Worm (Caenorhabditis elegans) whole organism, L4 larva: ENCODE measurements around the gene T05H10.8.

ENCODE experiments used
- ama-1 ChIP-seq: fragments of 150-350 bp; optimal IDR thresholded peaks from 2 replicates; lab custom pipeline; 2014; ENCODE audit warnings: inconsistent platforms, mixed read lengths
- ceh-82 ChIP-seq: sonication (generic microtip); optimal IDR thresholded peaks from 2 replicates; lab custom pipeline; 2017; ENCODE audit warnings: missing biosample characterization, missing genetic modification characterization
- nhr-25 ChIP-seq: sonication (generic microtip); optimal IDR thresholded peaks from 2 replicates; lab custom pipeline; 2017; ENCODE audit warnings: missing genetic modification characterization, mild to moderate bottlenecking, missing compliant biosample characterization, antibody characterized with exemption, moderate library complexity, borderline replicate concordance; ENCODE audit not compliant: insufficient read depth
- unc-130 ChIP-seq: sonication (generic microtip); optimal IDR thresholded peaks from 2 replicates; lab custom pipeline; 2016; ENCODE audit warnings: missing genetic modification reagents, missing genetic modification characterization, missing compliant biosample characterization

DNA sequence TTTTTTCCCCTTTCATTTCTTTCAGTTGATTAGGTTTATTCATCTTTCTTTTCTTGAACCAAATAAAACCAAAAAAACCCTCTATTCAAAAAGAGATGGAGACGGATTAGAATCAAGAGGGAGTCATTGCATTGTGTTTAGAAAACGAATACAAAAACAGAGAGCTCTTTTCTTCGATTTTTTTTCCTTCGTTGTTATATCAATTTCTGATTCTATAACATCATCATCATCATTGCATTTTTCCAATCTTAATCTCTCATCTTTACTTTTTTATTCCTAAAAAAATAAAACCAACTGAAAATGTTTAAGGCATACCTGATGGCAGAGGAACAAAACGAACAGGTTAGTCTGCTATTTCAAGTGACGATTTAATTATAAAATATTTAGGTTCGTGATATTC is at the start of gene T05H10.8:
- TF ChIP-seq ceh-82 (tag; lab: Kevin White, UChicago) (no peak), ama-1 (lab: Kevin White, UChicago) (no peak), nhr-25 (tag; lab: Kevin White, UChicago) (no peak), unc-130 (GFP tag; lab: Kevin White, UChicago) (no peak)
